Worm (Caenorhabditis elegans) whole organism, L3 larva: ENCODE data around the gene K12H6.2.

ENCODE experiments used
- aly-2 ChIP-seq: fragments of 150-350 bp; optimal IDR thresholded peaks from 2 replicates; lab custom pipeline; 2014; ENCODE audit warnings: missing biosample characterization, missing genetic modification characterization
- ama-1 ChIP-seq: fragments of 150-350 bp; optimal IDR thresholded peaks from 2 replicates; lab custom pipeline; 2018
- ceh-16 ChIP-seq: sonication (generic microtip); optimal IDR thresholded peaks from 2 replicates; lab custom pipeline; 2017; ENCODE audit warnings: missing biosample characterization, missing genetic modification characterization
- daf-12 ChIP-seq: fragments of 150-350 bp; optimal IDR thresholded peaks from 2 replicates; lab custom pipeline; 2014; ENCODE audit warnings: missing biosample characterization, missing genetic modification reagents, missing genetic modification characterization
- lin-39 ChIP-seq: fragments of 150-350 bp; optimal IDR thresholded peaks from 2 replicates; lab custom pipeline; 2018; ENCODE audit warnings: missing biosample characterization, missing genetic modification reagents, missing genetic modification characterization
- nhr-237 ChIP-seq: fragments of 150-350 bp; optimal IDR thresholded peaks from 2 replicates; lab custom pipeline; 2014; ENCODE audit warnings: missing biosample characterization, missing genetic modification characterization
- nhr-76 ChIP-seq: fragments of 150-350 bp; sonication (generic microtip); optimal IDR thresholded peaks from 5 replicates; lab custom pipeline; 2014; ENCODE audit warnings: missing biosample characterization, missing genetic modification characterization
- sea-2 ChIP-seq: fragments of 150-350 bp; sonication (generic microtip); optimal IDR thresholded peaks from 4 replicates; lab custom pipeline; 2014; ENCODE audit warnings: missing biosample characterization, missing genetic modification reagents, missing genetic modification characterization
- snpc-4 ChIP-seq: fragments of 150-350 bp; optimal IDR thresholded peaks from 2 replicates; lab custom pipeline; 2014; ENCODE audit warnings: missing biosample characterization, missing genetic modification characterization
- unc-39 ChIP-seq: sonication (generic microtip); optimal IDR thresholded peaks from 4 replicates; lab custom pipeline; 2017; ENCODE audit warnings: missing biosample characterization, missing genetic modification characterization
- ztf-11 ChIP-seq: fragments of 150-350 bp; optimal IDR thresholded peaks from 2 replicates; lab custom pipeline; 2014; ENCODE audit warnings: missing biosample characterization, missing genetic modification characterization

- TF ChIP-seq nhr-237 (tag; lab: Kevin White, UChicago) (no peak), sea-2 (GFP tag; lab: Kevin White, UChicago) (no peak), snpc-4 (no peak), lin-39 (tag; lab: Kevin White, UChicago) (no peak), ztf-11 (tag; lab: Kevin White, UChicago) (no peak), nhr-76 (tag; lab: Kevin White, UChicago) (no peak), ama-1 (no peak), unc-39 (tag; lab: Kevin White, UChicago) (no peak), daf-12 (no peak), aly-2 (no peak), ceh-16 (tag; lab: Kevin White, UChicago) (no peak)
Measured at ce11 chrII:2802804-2803586, 12.3 kb downstream of the K12H6.2 start.
